Fruit fly (Drosophila melanogaster) whole organism, pupa: ENCODE data around the gene CG32537.

Source experiments
- CG10348 ChIP-seq: fragments of 200-800 bp; sonication (Bioruptor generic); IDR thresholded peaks from 2 replicates; pipeline ENCODE4 v1.3.6; 2022; ENCODE audit warnings: missing biosample characterization, missing genetic modification characterization
- CG12605 ChIP-seq: fragments of 200-800 bp; sonication (Bioruptor generic); IDR thresholded peaks from 2 replicates; pipeline ENCODE4 v1.3.6; 2022; ENCODE audit warnings: missing biosample characterization, missing genetic modification characterization
- CG13204 ChIP-seq: fragments of 200-800 bp; sonication (Bioruptor generic); optimal IDR thresholded peaks from 2 replicates; lab custom pipeline; 2018; ENCODE audit warnings: missing biosample characterization, mild to moderate bottlenecking, missing genetic modification characterization, moderate library complexity
- CG14655 ChIP-seq: fragments of 200-800 bp; sonication (Bioruptor generic); optimal IDR thresholded peaks from 3 replicates; lab custom pipeline; 2017; ENCODE audit warnings: mild to moderate bottlenecking, missing biosample characterization, missing genetic modification reagents, missing genetic modification characterization
- CG15710 ChIP-seq: fragments of 200-800 bp; sonication (Bioruptor generic); optimal IDR thresholded peaks from 2 replicates; lab custom pipeline; 2018; ENCODE audit warnings: missing biosample characterization, mild to moderate bottlenecking, missing genetic modification characterization, moderate library complexity
- CG17806 ChIP-seq: fragments of 200-800 bp; sonication (Bioruptor generic); optimal IDR thresholded peaks from 2 replicates; lab custom pipeline; 2018; ENCODE audit warnings: missing biosample characterization, mild to moderate bottlenecking, missing genetic modification characterization, moderate library complexity
- CG8301 ChIP-seq: fragments of 200-800 bp; sonication (Bioruptor generic); optimal IDR thresholded peaks from 2 replicates; lab custom pipeline; 2018; ENCODE audit warnings: missing biosample characterization, mild to moderate bottlenecking, missing genetic modification characterization
- CG9948 ChIP-seq: fragments of 200-800 bp; sonication (Bioruptor generic); optimal IDR thresholded peaks from 2 replicates; lab custom pipeline; 2018; ENCODE audit warnings: missing biosample characterization, mild to moderate bottlenecking, missing genetic modification characterization, moderate library complexity
- EcR ChIP-seq: fragments of 200-800 bp; sonication (Bioruptor generic); optimal IDR thresholded peaks from 3 replicates; lab custom pipeline; 2019; ENCODE audit warnings: missing biosample characterization, missing genetic modification characterization, mild to moderate bottlenecking, moderate library complexity, missing genetic modification reagents
- Pif1A ChIP-seq: fragments of 200-800 bp; sonication (Bioruptor generic); optimal IDR thresholded peaks from 3 replicates; lab custom pipeline; 2016; ENCODE audit warnings: missing biosample characterization, missing genetic modification characterization
- rn ChIP-seq: fragments of 200-800 bp; sonication (Bioruptor generic); IDR thresholded peaks from 2 replicates; pipeline ENCODE4 v1.3.6; 2022; ENCODE audit warnings: missing biosample characterization, missing genetic modification characterization

DNA sequence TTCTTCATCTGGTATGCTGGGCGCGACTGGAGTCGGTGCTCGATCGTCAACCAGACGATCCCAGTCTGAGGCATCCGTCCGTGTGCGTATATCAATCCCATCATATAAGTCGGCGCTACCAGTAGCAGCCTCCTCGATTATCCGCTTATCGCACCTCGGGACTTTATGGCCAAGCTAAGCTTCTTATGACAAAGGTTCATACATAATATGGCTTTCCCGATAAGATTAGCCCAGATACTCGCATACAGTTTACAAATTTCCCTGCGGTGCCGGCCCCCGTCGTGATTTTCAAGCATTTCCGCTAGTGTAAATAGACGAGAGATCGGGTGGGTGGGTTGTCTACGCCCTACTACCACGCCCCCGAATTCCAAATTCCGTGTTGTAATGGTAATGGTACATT, 3.9 kb upstream of the CG32537 start, which contains the start of gene CG8028:
- TF ChIP-seq CG12605 (GFP tag; lab: Robert Waterston, UW) (no peak), CG9948 (tag; lab: Kevin White, UChicago) (no peak), CG17806 (tag; lab: Kevin White, UChicago) (no peak), CG13204 (GFP tag; lab: Kevin White, UChicago) (no peak), CG15710 (tag; lab: Kevin White, UChicago) (no peak), rn (GFP tag; lab: Robert Waterston, UW) (no peak), CG8301 (no peak), Pif1A (no peak), EcR (GFP tag; lab: Kevin White, UChicago) (no peak), CG10348 (GFP tag; lab: Robert Waterston, UW) (no peak), CG14655 (GFP tag; lab: Kevin White, UChicago) (no peak)
